Worm (Caenorhabditis elegans) whole organism, L3 larva: ENCODE results near the gene clec-167.

ENCODE experiments used
- R02D3.7 ChIP-seq: fragments of 150-350 bp; optimal IDR thresholded peaks from 2 replicates; lab custom pipeline; 2014; ENCODE audit warnings: missing biosample characterization, missing genetic modification characterization
- ZK546.5 ChIP-seq: sonication (generic microtip); optimal IDR thresholded peaks from 2 replicates; lab custom pipeline; 2017; ENCODE audit warnings: missing biosample characterization, missing genetic modification characterization
- aly-2 ChIP-seq: fragments of 150-350 bp; optimal IDR thresholded peaks from 2 replicates; lab custom pipeline; 2014; ENCODE audit warnings: missing biosample characterization, missing genetic modification characterization
- ama-1 ChIP-seq: fragments of 150-350 bp; optimal IDR thresholded peaks from 2 replicates; lab custom pipeline; 2018
- ceh-28 ChIP-seq: fragments of 150-350 bp; optimal IDR thresholded peaks from 2 replicates; lab custom pipeline; 2014; ENCODE audit warnings: missing biosample characterization, missing genetic modification reagents, missing genetic modification characterization
- ceh-82 ChIP-seq: fragments of 150-350 bp; optimal IDR thresholded peaks from 2 replicates; lab custom pipeline; 2014; ENCODE audit warnings: missing biosample characterization, missing genetic modification characterization
- egl-27 ChIP-seq: sonication (generic microtip); optimal IDR thresholded peaks from 4 replicates; lab custom pipeline; 2017; ENCODE audit warnings: missing biosample characterization, missing genetic modification reagents, missing genetic modification characterization
- egl-5 ChIP-seq: fragments of 150-350 bp; optimal IDR thresholded peaks from 2 replicates; lab custom pipeline; 2017; ENCODE audit warnings: missing biosample characterization, missing genetic modification reagents, missing genetic modification characterization, inconsistent platforms
- elt-1 ChIP-seq: fragments of 150-350 bp; optimal IDR thresholded peaks from 2 replicates; lab custom pipeline; 2014; ENCODE audit warnings: missing biosample characterization, missing genetic modification characterization
- elt-3 ChIP-seq, 3 experiments: fragments of 150-350 bp in 1 of 3; sonication (generic microtip) in 2 of 3; optimal IDR thresholded peaks; 2 replicates in 2 of 3; 4 replicates in 1 of 3; lab custom pipeline; 2014 to 2017; ENCODE audit warnings: missing biosample characterization in 3 of 3, missing genetic modification characterization in 3 of 3
- fkh-10 ChIP-seq: sonication (generic microtip); optimal IDR thresholded peaks from 2 replicates; lab custom pipeline; 2017; ENCODE audit warnings: missing biosample characterization, missing genetic modification reagents, missing genetic modification characterization
- fkh-2 ChIP-seq: fragments of 150-350 bp; optimal IDR thresholded peaks from 2 replicates; lab custom pipeline; 2014; ENCODE audit warnings: missing biosample characterization, missing genetic modification reagents, missing genetic modification characterization
- jun-1 ChIP-seq: fragments of 150-350 bp; optimal IDR thresholded peaks from 2 replicates; lab custom pipeline; 2014; ENCODE audit warnings: missing biosample characterization, missing genetic modification reagents, missing genetic modification characterization
- lin-15B ChIP-seq: fragments of 150-350 bp; optimal IDR thresholded peaks from 2 replicates; lab custom pipeline; 2014; ENCODE audit warnings: missing biosample characterization, missing genetic modification characterization
- lin-39 ChIP-seq: fragments of 150-350 bp; optimal IDR thresholded peaks from 2 replicates; lab custom pipeline; 2018; ENCODE audit warnings: missing biosample characterization, missing genetic modification reagents, missing genetic modification characterization
- lsy-12 ChIP-seq: sonication (generic microtip); optimal IDR thresholded peaks from 2 replicates; lab custom pipeline; 2016; ENCODE audit warnings: mild to moderate bottlenecking, missing genetic modification characterization, missing compliant biosample characterization
- mdl-1 ChIP-seq: fragments of 150-350 bp; optimal IDR thresholded peaks from 2 replicates; lab custom pipeline; 2014; ENCODE audit warnings: missing biosample characterization, missing genetic modification characterization
- mml-1 ChIP-seq: fragments of 150-350 bp; sonication (generic microtip); optimal IDR thresholded peaks from 3 replicates; lab custom pipeline; 2014; ENCODE audit warnings: missing biosample characterization, missing genetic modification characterization
- nfya-1 ChIP-seq: sonication (generic microtip); optimal IDR thresholded peaks from 2 replicates; lab custom pipeline; 2017; ENCODE audit warnings: missing genetic modification characterization, mild to moderate bottlenecking, missing compliant biosample characterization, antibody characterized with exemption, moderate library complexity; ENCODE audit not compliant: insufficient read depth
- nhr-12 ChIP-seq: fragments of 150-350 bp; optimal IDR thresholded peaks from 2 replicates; lab custom pipeline; 2014; ENCODE audit warnings: missing biosample characterization, missing genetic modification characterization
- nhr-23 ChIP-seq: fragments of 150-350 bp; optimal IDR thresholded peaks from 2 replicates; lab custom pipeline; 2014; ENCODE audit warnings: missing biosample characterization, missing genetic modification reagents, missing genetic modification characterization
- nhr-237 ChIP-seq: fragments of 150-350 bp; optimal IDR thresholded peaks from 2 replicates; lab custom pipeline; 2014; ENCODE audit warnings: missing biosample characterization, missing genetic modification characterization
- nhr-25 ChIP-seq: sonication (generic microtip); optimal IDR thresholded peaks from 2 replicates; lab custom pipeline; 2017; ENCODE audit warnings: missing biosample characterization, missing genetic modification characterization
- nhr-28 ChIP-seq: fragments of 150-350 bp; optimal IDR thresholded peaks from 2 replicates; lab custom pipeline; 2014; ENCODE audit warnings: missing biosample characterization, missing genetic modification characterization
- nhr-43 ChIP-seq: sonication (generic microtip); optimal IDR thresholded peaks from 2 replicates; lab custom pipeline; 2016; ENCODE audit warnings: mild to moderate bottlenecking, missing genetic modification characterization, missing compliant biosample characterization; ENCODE audit not compliant: poor library complexity, severe bottlenecking
- nhr-67 ChIP-seq: fragments of 150-350 bp; optimal IDR thresholded peaks from 2 replicates; lab custom pipeline; 2014; ENCODE audit warnings: missing biosample characterization, missing genetic modification characterization
- nhr-76 ChIP-seq: fragments of 150-350 bp; sonication (generic microtip); optimal IDR thresholded peaks from 5 replicates; lab custom pipeline; 2014; ENCODE audit warnings: missing biosample characterization, missing genetic modification characterization
- nhr-77 ChIP-seq: fragments of 150-350 bp; optimal IDR thresholded peaks from 2 replicates; lab custom pipeline; 2014; ENCODE audit warnings: missing biosample characterization, missing genetic modification characterization
- pha-4 ChIP-seq: fragments of 150-350 bp; optimal IDR thresholded peaks from 2 replicates; lab custom pipeline; 2014; ENCODE audit warnings: missing biosample characterization, missing genetic modification reagents, missing genetic modification characterization
- sea-2 ChIP-seq: fragments of 150-350 bp; sonication (generic microtip); optimal IDR thresholded peaks from 4 replicates; lab custom pipeline; 2014; ENCODE audit warnings: missing biosample characterization, missing genetic modification reagents, missing genetic modification characterization
- skn-1 ChIP-seq: fragments of 150-350 bp; optimal IDR thresholded peaks from 2 replicates; lab custom pipeline; 2014; ENCODE audit warnings: missing biosample characterization, missing genetic modification characterization
- snpc-4 ChIP-seq: fragments of 150-350 bp; optimal IDR thresholded peaks from 2 replicates; lab custom pipeline; 2014; ENCODE audit warnings: missing biosample characterization, missing genetic modification characterization
- tbx-2 ChIP-seq: sonication (generic microtip); optimal IDR thresholded peaks from 2 replicates; lab custom pipeline; 2016; ENCODE audit warnings: mild to moderate bottlenecking, missing genetic modification characterization, missing compliant biosample characterization
- unc-62 ChIP-seq: fragments of 150-350 bp; sonication (generic microtip); optimal IDR thresholded peaks from 4 replicates; lab custom pipeline; 2014; ENCODE audit warnings: missing biosample characterization, missing genetic modification reagents, missing genetic modification characterization
- zag-1 ChIP-seq: fragments of 150-350 bp; optimal IDR thresholded peaks from 2 replicates; lab custom pipeline; 2014; ENCODE audit warnings: missing biosample characterization, missing genetic modification characterization
- ztf-11 ChIP-seq: fragments of 150-350 bp; optimal IDR thresholded peaks from 2 replicates; lab custom pipeline; 2014; ENCODE audit warnings: missing biosample characterization, missing genetic modification characterization

Gene clec-167

DNA sequence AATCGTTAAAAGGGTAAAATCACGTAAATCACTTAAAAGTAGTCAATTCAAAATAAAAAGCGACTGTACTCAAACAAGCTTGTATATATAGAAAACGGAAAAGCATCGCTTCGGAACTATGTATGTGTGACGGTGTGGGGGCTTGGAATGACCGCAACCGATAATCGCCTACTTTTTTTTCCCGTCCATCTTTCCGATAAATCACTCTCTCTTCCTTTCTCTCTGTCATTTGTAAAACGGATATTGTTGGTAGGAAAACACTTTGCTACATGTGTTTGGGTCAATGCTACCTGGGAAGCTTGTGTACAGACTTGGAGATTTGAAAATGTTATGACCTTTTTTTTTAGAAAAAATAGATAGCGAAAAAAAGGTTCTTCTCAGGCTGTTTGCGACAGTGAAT is 30.8 kb downstream of the clec-167 start:
- no peak for TF ChIP-seq egl-27
- TF ChIP-seq nhr-67 (tag; lab: Kevin White, UChicago): no peak
- TF ChIP-seq egl-5 (tag; lab: Kevin White, UChicago): no peak
- TF ChIP-seq sea-2 (GFP tag; lab: Kevin White, UChicago): no peak
- no peak for TF ChIP-seq nhr-28
- TF ChIP-seq aly-2: no peak
- TF ChIP-seq nhr-23: peak; percentile 18

DNA sequence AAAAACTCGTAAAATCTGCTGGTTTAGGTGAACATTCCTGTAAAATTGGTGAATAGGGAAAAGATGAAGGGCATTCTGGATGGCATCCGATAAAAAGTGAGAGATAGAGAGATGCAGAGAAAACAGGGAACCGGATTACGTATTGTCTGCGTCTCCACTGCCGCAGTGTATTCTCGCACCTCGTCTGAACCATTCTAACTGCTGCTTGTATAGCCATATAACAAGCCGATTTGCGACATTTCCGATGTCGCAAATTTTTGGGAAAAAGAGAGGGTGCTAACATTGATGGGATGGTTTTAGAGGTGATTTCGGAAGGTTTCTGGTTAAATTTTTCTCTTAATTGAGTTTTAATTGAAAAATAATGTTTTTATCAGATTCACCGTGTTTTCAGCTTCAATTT is 34.4 kb downstream of the clec-167 start, which contains the start of gene W09G12.10:
W09G12.10 (minus strand) TSS at position 121 of the 400 bp plus-strand sequence.
- peak; percentile 58 for TF ChIP-seq nhr-25
- TF ChIP-seq egl-27: no peak
- TF ChIP-seq egl-5 (tag; lab: Kevin White, UChicago): peak; percentile 50
- TF ChIP-seq nfya-1 (tag; lab: Kevin White, UChicago): peak; percentile 4
- no peak for TF ChIP-seq ceh-28
- no peak for TF ChIP-seq nhr-67 (tag; lab: Kevin White, UChicago)

DNA sequence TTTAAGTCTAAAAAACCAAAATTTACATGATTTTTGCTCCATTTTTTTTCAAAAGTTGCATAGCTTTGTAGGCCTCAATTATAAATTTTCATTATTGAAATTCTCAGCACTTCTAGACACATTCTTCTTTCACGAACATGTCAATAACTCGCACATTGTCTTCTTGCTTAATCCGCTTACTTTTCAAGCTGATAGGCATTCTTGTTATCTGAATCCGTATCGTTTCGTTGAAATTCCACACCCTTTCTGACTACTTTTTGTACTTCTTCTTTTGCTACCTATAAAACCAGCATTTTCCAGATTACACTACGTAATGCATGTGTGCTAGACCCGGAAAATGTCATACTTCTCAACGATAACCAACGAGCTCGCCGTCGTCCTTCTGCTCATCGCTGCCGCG is 39.2 kb downstream of the clec-167 start, which contains the start of gene W09G12.9:
W09G12.9 (plus strand) TSS at position 301 of the 400 bp plus-strand sequence.
- TF ChIP-seq mml-1 (tag; lab: Kevin White, UChicago) (no peak), unc-62 (no peak), skn-1 (tag; lab: Kevin White, UChicago) (no peak), ZK546.5 (tag; lab: Kevin White, UChicago) (no peak), nhr-23 (no peak), nhr-25 (no peak), fkh-2 (no peak), nhr-12 (tag; lab: Kevin White, UChicago) (no peak), lin-15B (tag; lab: Kevin White, UChicago) (no peak), egl-5 (tag; lab: Kevin White, UChicago) (no peak), tbx-2 (tag; lab: Kevin White, UChicago) (no peak), mdl-1 (no peak), sea-2 (GFP tag; lab: Kevin White, UChicago) (no peak), elt-1 (tag; lab: Kevin White, UChicago) (no peak), R02D3.7 (tag; lab: Kevin White, UChicago) (no peak), nhr-77 (no peak)

DNA sequence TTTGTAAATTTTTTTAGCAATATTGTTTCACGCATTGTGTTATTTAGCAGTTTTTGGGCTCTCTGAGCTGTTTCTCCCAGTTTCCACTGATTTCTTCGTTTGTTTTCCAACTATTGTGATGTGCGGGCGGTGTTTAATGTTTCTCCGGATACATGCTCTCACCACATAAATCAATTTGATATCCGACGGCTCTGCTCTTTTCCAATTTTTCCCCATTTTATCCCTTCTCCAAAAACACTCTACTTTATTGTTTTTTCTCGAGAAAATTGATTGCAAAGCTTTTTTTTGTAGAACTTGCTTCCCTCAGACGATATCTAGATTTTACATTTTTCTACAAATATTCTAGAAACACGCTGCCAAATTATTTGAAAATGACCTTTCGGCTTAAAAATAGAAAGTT is 40.0 kb downstream of the clec-167 start:
- TF ChIP-seq jun-1 (tag; lab: Kevin White, UChicago) (no peak), ama-1 (no peak), tbx-2 (tag; lab: Kevin White, UChicago) (no peak), lsy-12 (no peak), ceh-82 (tag; lab: Kevin White, UChicago) (no peak), fkh-10 (no peak), elt-3 (tag; optimal IDR thresholded peaks at IDR 0.05; lab: Kevin White, UChicago) (no peak), ztf-11 (tag; lab: Kevin White, UChicago) (no peak), nhr-76 (tag; lab: Kevin White, UChicago) (no peak), nhr-237 (tag; lab: Kevin White, UChicago) (no peak), elt-1 (tag; lab: Kevin White, UChicago) (no peak)
- TF ChIP-seq, all 47 proteins: peak for 0

DNA sequence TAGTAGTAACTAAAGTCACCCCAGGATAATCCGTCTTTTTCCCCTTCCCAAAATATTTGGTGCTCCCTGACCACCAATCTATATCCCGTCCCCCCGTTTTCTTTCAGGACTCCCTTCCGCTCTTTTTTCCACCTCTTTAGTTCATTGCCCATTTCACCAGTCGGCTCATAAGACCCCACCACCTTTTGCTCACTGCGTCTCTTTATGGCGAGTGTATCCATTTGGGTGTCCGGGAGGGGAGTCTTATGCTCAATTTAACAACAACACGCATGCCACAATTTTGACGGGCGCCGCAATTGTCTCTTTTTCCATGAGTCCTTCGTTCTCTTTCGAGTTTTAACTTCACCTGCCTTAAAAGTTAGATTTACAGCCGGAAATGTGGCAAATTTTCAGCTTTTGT is 42.3 kb downstream of the clec-167 start:
- TF ChIP-seq egl-5 (tag; lab: Kevin White, UChicago) (no peak), snpc-4 (tag; lab: Kevin White, UChicago) (peak; percentile 43), fkh-10 (no peak), pha-4 (no peak), R02D3.7 (tag; lab: Kevin White, UChicago) (no peak), nhr-43 (tag; lab: Kevin White, UChicago) (no peak), nfya-1 (tag; lab: Kevin White, UChicago) (peak; percentile 38), mdl-1 (no peak), zag-1 (tag; lab: Kevin White, UChicago) (no peak), jun-1 (tag; lab: Kevin White, UChicago) (no peak), lin-39 (tag; lab: Kevin White, UChicago) (peak; percentile 49)
